Fruit fly (Drosophila melanogaster) Kc167 (cell line): ENCODE results near the gene CG15362.

Source experiments
- Sin3A ChIP-seq: fragments of >200 bp; optimal IDR thresholded peaks from 2 replicates; lab custom pipeline; 2018; ENCODE audit warnings: missing external identifiers
- h ChIP-seq: fragments of >200 bp; optimal IDR thresholded peaks from 3 replicates; lab custom pipeline; 2018; ENCODE audit warnings: missing external identifiers
- insv ChIP-seq: fragments of >200 bp; optimal IDR thresholded peaks from 3 replicates; lab custom pipeline; 2018; ENCODE audit warnings: missing external identifiers
- psq ChIP-seq: fragments of >200 bp; optimal IDR thresholded peaks from 2 replicates; lab custom pipeline; 2017; ENCODE audit warnings: missing external identifiers
- ttk ChIP-seq: sonication (Bioruptor generic); optimal IDR thresholded peaks from 2 replicates; lab custom pipeline; 2017; ENCODE audit warnings: missing external identifiers

DNA sequence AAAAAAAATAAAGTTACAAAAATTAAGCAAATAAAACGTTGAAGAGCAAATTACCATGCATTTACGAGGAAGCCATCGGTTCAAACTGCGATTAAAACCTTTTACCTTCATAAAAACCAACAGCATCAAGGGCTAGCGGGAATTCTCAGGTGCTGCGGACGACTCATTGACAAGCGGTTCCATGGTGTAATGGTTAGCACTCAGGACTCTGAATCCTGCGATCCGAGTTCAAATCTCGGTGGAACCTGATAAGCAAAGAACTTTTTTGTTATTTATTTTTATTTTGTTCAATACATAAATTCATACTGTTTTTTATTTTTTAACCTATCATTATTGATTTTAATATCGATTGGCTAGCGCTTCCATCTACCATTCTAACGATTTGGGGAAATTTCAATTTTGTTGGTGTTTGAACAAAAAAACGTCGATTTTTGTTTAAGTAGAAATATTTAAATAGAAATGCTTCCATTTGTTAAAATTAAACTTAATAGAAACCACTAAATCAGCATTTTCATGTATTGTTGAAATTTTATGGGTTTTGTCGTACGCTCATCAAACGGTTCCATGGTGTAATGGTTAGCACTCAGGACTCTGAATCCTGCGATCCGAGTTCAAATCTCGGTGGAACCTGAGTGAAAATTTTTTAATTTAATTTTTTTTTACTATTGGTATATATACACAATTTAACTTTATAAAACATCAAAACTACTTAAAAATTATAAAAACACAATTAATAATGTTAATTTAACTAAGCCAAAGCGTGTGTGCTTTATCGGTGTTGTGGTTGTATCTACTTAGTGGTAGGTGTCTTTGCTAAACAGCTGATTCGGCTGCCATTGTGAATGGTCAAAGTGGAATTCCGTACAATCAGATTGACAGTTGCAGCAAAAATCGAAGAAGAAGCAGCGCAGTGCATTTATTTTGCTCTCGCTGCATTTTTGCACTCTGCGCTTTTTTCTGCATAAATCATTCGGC lies 28.3 kb downstream of the CG15362 start, which contains the start of gene CG4238:
- no peak for TF ChIP-seq Sin3A (lab: Kevin White, UChicago)
- no peak for TF ChIP-seq psq (lab: Kevin White, UChicago)
- TF ChIP-seq h = no peak
- TF ChIP-seq ttk (lab: Kevin White, UChicago) = no peak
- TF ChIP-seq insv (lab: Kevin White, UChicago) = no peak
